Worm (Caenorhabditis elegans) whole organism, L4 larva: ENCODE data around the gene srj-40.
"Not testable (repeated sequence)": the region's sequence is repeated elsewhere in the genome, so short reads cannot be mapped to it uniquely, and the experiment has no call there.

Source experiments
- F44E2.7 ChIP-seq: fragments of 200-800 bp; sonication (Bioruptor generic); IDR thresholded peaks from 2 replicates; pipeline ENCODE4 v2.1.2; 2022; ENCODE audit warnings: missing genetic modification characterization, missing compliant biosample characterization
- T20F7.1 ChIP-seq: fragments of 200-800 bp; sonication (Bioruptor generic); optimal IDR thresholded peaks from 2 replicates; lab custom pipeline; 2018; ENCODE audit warnings: mild to moderate bottlenecking, missing genetic modification characterization, missing compliant biosample characterization
- Y5F2A.4 ChIP-seq: fragments of 200-800 bp; sonication (Bioruptor generic); optimal IDR thresholded peaks from 2 replicates; lab custom pipeline; 2018; ENCODE audit warnings: mild to moderate bottlenecking, missing genetic modification characterization, missing compliant biosample characterization
- Y75B8A.6 ChIP-seq: fragments of 200-800 bp; sonication (Bioruptor generic); IDR thresholded peaks from 2 replicates; pipeline ENCODE4 v1.3.6; 2022; ENCODE audit warnings: missing genetic modification reagents, missing genetic modification characterization, missing compliant biosample characterization
- ceh-20 ChIP-seq: fragments of 200-800 bp; sonication (Bioruptor generic); IDR thresholded peaks from 2 replicates; pipeline ENCODE4 v1.3.6; 2022; ENCODE audit warnings: missing genetic modification reagents, missing genetic modification characterization, missing compliant biosample characterization
- ceh-44 ChIP-seq: fragments of 200-800 bp; sonication (Bioruptor generic); IDR thresholded peaks from 2 replicates; pipeline ENCODE4 v1.3.6; 2022; ENCODE audit warnings: missing genetic modification reagents, missing genetic modification characterization, missing compliant biosample characterization
- ctbp-1 ChIP-seq: fragments of 200-800 bp; sonication (Bioruptor generic); IDR thresholded peaks from 2 replicates; pipeline ENCODE4 v1.3.6; 2022; ENCODE audit warnings: missing genetic modification reagents, missing genetic modification characterization, missing compliant biosample characterization
- daf-12 ChIP-seq: fragments of 150-350 bp; optimal IDR thresholded peaks from 2 replicates; lab custom pipeline; 2014; ENCODE audit warnings: missing biosample characterization, missing genetic modification reagents, missing genetic modification characterization
- dmd-6 ChIP-seq: fragments of 200-800 bp; sonication (Bioruptor generic); IDR thresholded peaks from 2 replicates; pipeline ENCODE4 v1.3.6; 2022; ENCODE audit warnings: missing genetic modification reagents, missing genetic modification characterization, missing compliant biosample characterization
- dmd-8 ChIP-seq: fragments of 200-800 bp; sonication (Bioruptor generic); IDR thresholded peaks from 2 replicates; pipeline ENCODE4 v1.3.6; 2022; ENCODE audit warnings: missing genetic modification characterization, missing compliant biosample characterization
- dmd-9 ChIP-seq: fragments of 200-800 bp; sonication (Bioruptor generic); IDR thresholded peaks from 2 replicates; pipeline ENCODE4 v1.3.6; 2022; ENCODE audit warnings: missing genetic modification reagents, missing genetic modification characterization, missing compliant biosample characterization
- gei-8 ChIP-seq: fragments of 200-800 bp; sonication (Bioruptor generic); optimal IDR thresholded peaks from 2 replicates; lab custom pipeline; 2018; ENCODE audit warnings: mild to moderate bottlenecking, missing genetic modification characterization, missing compliant biosample characterization
- lin-15B ChIP-seq: fragments of 150-350 bp; sonication (generic microtip); optimal IDR thresholded peaks from 3 replicates; lab custom pipeline; 2014; ENCODE audit warnings: missing biosample characterization, missing genetic modification characterization
- lin-29 ChIP-seq: fragments of 200-800 bp; sonication (Bioruptor generic); IDR thresholded peaks from 2 replicates; pipeline ENCODE4 v1.3.6; 2022; ENCODE audit warnings: missing genetic modification reagents, missing genetic modification characterization, missing compliant biosample characterization
- lin-38 ChIP-seq: fragments of 200-800 bp; sonication (Bioruptor generic); IDR thresholded peaks from 2 replicates; pipeline ENCODE4 v1.3.6; 2022; ENCODE audit warnings: missing genetic modification reagents, missing genetic modification characterization, missing compliant biosample characterization
- lin-39 ChIP-seq: fragments of 150-350 bp; optimal IDR thresholded peaks from 2 replicates; lab custom pipeline; 2014; ENCODE audit warnings: missing biosample characterization, missing genetic modification reagents, missing genetic modification characterization
- lsy-2 ChIP-seq, 2 experiments: fragments of 150-350 bp in 1 of 2; sonication (generic microtip) in 1 of 2; optimal IDR thresholded peaks; 2 replicates each; lab custom pipeline; 2014 to 2017; ENCODE audit warnings: missing biosample characterization in 2 of 2, missing genetic modification characterization in 2 of 2
- madf-9 ChIP-seq: fragments of 200-800 bp; sonication (Bioruptor generic); conservative IDR thresholded peaks from 2 replicates; pipeline ENCODE4 v1.3.6; 2022; ENCODE audit warnings: missing genetic modification reagents, missing genetic modification characterization, missing compliant biosample characterization
- mxl-3 ChIP-seq: fragments of 200-800 bp; sonication (Bioruptor generic); optimal IDR thresholded peaks from 2 replicates; lab custom pipeline; 2018; ENCODE audit warnings: mild to moderate bottlenecking, missing genetic modification characterization, missing compliant biosample characterization
- nhr-102 ChIP-seq: sonication (generic microtip); optimal IDR thresholded peaks from 2 replicates; lab custom pipeline; 2016; ENCODE audit warnings: mild to moderate bottlenecking, missing genetic modification characterization, moderate library complexity, missing compliant biosample characterization
- nhr-11 ChIP-seq: fragments of 150-350 bp; optimal IDR thresholded peaks from 2 replicates; lab custom pipeline; 2014; ENCODE audit warnings: missing biosample characterization, missing genetic modification characterization
- nhr-42 ChIP-seq: fragments of 200-800 bp; sonication (Bioruptor generic); IDR thresholded peaks from 2 replicates; pipeline ENCODE4 v1.3.6; 2022; ENCODE audit warnings: missing genetic modification characterization, missing compliant biosample characterization
- pha-4 ChIP-seq, 2 experiments: fragments of 150-350 bp in 1 of 2; fragments of 200-800 bp in 1 of 2; sonication (Bioruptor generic) in 1 of 2; IDR thresholded peaks in 1 of 2; optimal IDR thresholded peaks in 1 of 2; 2 replicates each; pipeline versions ENCODE4 v1.3.6 to Lab custom; 2014 to 2022; ENCODE audit warnings: missing genetic modification characterization in 2 of 2, missing genetic modification reagents in 2 of 2, missing biosample characterization in 1 of 2, missing compliant biosample characterization in 1 of 2
- php-3 ChIP-seq: fragments of 200-800 bp; sonication (Bioruptor generic); IDR thresholded peaks from 2 replicates; pipeline ENCODE4 v1.3.6; 2022; ENCODE audit warnings: missing genetic modification reagents, missing genetic modification characterization, missing compliant biosample characterization
- rbr-2 ChIP-seq: sonication (generic microtip); optimal IDR thresholded peaks from 2 replicates; lab custom pipeline; 2016; ENCODE audit warnings: missing genotype, missing genetic modification characterization, missing compliant biosample characterization
- skn-1 ChIP-seq: fragments of 150-350 bp; optimal IDR thresholded peaks from 2 replicates; lab custom pipeline; 2014; ENCODE audit warnings: missing biosample characterization, missing genetic modification characterization
- snpc-1.2 ChIP-seq: fragments of 200-800 bp; sonication (Bioruptor generic); IDR thresholded peaks from 2 replicates; pipeline ENCODE4 v1.3.6; 2022; ENCODE audit warnings: missing genetic modification reagents, missing genetic modification characterization, missing compliant biosample characterization
- spr-1 ChIP-seq: sonication (generic microtip); optimal IDR thresholded peaks from 2 replicates; lab custom pipeline; 2016; ENCODE audit warnings: mild to moderate bottlenecking, missing genetic modification characterization, missing compliant biosample characterization
- spr-3 ChIP-seq: fragments of 200-800 bp; sonication (Bioruptor generic); optimal IDR thresholded peaks from 2 replicates; lab custom pipeline; 2018; ENCODE audit warnings: mild to moderate bottlenecking, missing genetic modification characterization, missing compliant biosample characterization
- tag-97 ChIP-seq: fragments of 200-800 bp; sonication (Bioruptor generic); IDR thresholded peaks from 2 replicates; pipeline ENCODE4 v1.3.6; 2022; ENCODE audit warnings: missing genetic modification characterization, missing compliant biosample characterization
- unc-130 ChIP-seq: sonication (generic microtip); optimal IDR thresholded peaks from 2 replicates; lab custom pipeline; 2016; ENCODE audit warnings: missing genetic modification reagents, missing genetic modification characterization, missing compliant biosample characterization
- unc-39 ChIP-seq: sonication (generic microtip); optimal IDR thresholded peaks from 2 replicates; lab custom pipeline; 2017; ENCODE audit warnings: missing biosample characterization, missing genetic modification characterization
- unc-62 ChIP-seq, 3 experiments: fragments of 150-350 bp in 1 of 3; sonication (generic microtip); optimal IDR thresholded peaks in 2 of 3; peaks in 1 of 3; 1 replicate in 1 of 3; 2 replicates in 2 of 3; lab custom pipeline; 2014 to 2017; ENCODE audit warnings: missing biosample characterization in 3 of 3, missing genetic modification characterization in 3 of 3, missing genetic modification reagents in 3 of 3, missing genotype in 1 of 3
- vab-7 ChIP-seq: fragments of 200-800 bp; sonication (Bioruptor generic); IDR thresholded peaks from 2 replicates; pipeline ENCODE4 v1.3.6; 2022; ENCODE audit warnings: missing genetic modification reagents, missing genetic modification characterization, missing compliant biosample characterization

srj-40 gene

DNA sequence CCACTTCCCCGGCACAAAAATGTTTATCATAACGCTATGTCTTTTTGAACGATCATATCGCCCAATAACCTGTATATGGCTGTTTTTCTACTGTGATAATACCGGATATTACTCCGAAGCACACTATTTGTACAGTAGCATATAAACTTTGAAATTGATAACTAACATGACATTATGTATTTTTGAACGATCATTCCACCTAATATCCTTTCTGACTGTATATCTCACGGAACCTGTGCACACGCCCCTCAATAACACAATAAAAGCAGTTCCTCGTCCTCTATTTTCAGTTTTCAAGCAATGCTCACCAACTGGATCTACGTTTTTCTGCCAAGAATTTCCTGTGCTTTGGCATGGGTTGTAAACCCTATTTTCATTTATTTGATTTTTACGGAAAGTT lies at the start of gene srj-40:
Gene srj-40, plus strand, starts transcription at position 301 of the 400 bp plus-strand sequence.
- no peak for TF ChIP-seq unc-130
- TF ChIP-seq, all 104 proteins: peak for 0

DNA sequence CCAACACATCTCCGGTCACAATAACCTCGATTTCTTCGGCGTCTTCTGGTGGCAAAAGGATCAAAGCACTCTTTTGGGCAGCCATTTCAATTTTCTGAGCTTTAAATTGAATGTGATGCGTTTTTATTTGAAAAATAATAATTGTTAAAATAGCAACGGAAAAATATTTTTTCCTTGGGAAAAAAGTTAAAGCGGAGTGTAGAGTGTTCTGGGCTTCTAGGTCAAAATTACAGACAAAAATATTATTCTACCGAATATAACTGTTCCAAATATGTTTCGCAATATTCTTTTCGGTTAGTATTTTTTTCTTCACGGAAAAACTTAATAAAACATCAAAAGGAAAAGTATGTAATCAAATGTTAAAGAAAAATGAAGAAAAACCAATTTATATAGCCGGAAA lies 46.6 kb upstream of the srj-40 start, which contains the start of gene djr-1.2:
Gene djr-1.2, minus strand, starts transcription at position 101 of the 400 bp plus-strand sequence.
- TF ChIP-seq T20F7.1 (GFP tag; lab: Kevin White, UChicago) (no peak), skn-1 (tag; lab: Kevin White, UChicago) (no peak)
- TF ChIP-seq, all 104 proteins: peak for 0

DNA sequence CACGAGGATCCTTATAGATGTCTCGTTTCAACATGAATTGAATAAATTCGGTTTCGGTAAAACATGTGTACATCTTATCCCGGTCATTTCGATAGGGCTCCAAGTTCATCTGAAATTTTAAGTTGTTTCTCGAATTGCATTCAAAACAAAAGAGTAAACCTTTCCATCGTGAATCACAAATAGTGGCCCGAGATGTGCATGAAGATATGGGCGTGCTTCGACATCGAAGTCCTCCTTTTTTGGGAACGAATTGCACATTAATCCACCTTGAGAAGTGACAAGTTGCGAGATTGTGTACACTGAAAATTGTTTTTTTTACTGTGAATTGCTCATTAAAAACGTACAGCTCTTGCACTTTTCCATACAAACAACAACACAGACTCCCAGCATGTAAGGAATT lies 45.5 kb upstream of the srj-40 start:
- TF ChIP-seq dmd-8 (GFP tag; lab: Robert Waterston, UW) = no peak
- no peak for TF ChIP-seq nhr-11 (tag; lab: Kevin White, UChicago)
- peak in 1 of 2 experiments; percentile 93 for TF ChIP-seq unc-62 (GFP tag; optimal IDR thresholded peaks at IDR 0.05 in 1 of 2; lab: Kevin White, UChicago)
- TF ChIP-seq unc-62 (tag; optimal IDR thresholded peaks at IDR 0.05; lab: Kevin White, UChicago) = no peak
- no peak for TF ChIP-seq mxl-3 (GFP tag; lab: Kevin White, UChicago)
- no peak for TF ChIP-seq dmd-9 (GFP tag; lab: Robert Waterston, UW)
- no peak for TF ChIP-seq lin-15B (tag; lab: Kevin White, UChicago)

DNA sequence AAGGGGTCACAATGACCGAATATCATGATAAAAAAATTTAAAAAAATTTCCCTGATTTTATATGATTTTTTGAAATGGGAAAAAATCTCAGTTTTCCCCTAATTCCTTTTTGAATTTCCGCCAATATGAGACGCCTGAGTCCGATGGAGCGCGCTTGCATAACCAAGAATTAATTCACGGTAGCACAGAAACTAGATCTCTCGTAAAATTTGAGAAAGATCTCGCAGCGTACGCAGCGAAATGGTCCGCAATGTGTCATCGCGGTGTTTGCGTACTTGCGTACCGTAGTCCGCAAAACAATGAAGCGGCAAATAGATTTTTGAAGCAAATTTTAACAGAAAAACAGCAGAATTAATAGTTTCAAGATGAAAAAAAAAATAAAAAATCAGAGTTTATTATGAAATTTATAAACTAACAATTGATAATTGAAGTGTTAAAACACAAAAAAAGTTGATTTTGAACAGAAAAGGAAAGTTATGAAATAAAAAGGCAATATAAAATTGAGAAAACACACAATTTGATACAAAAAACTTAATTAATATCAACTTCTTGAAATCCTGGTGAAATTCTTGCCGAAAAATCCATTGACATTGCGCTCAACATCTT lies 38.0 kb upstream of the srj-40 start:
- peak; percentile 87; the same call in 1 of the 2 replicates for TF ChIP-seq ctbp-1 (GFP tag; lab: Robert Waterston, UW)
- TF ChIP-seq pha-4 (GFP tag; IDR thresholded peaks at IDR 0.05; lab: Robert Waterston, UW) = peak; percentile 61; the same call in 1 of the 2 replicates
- not testable (repeated sequence) for TF ChIP-seq pha-4 (tag; optimal IDR thresholded peaks at IDR 0.05; lab: Kevin White, UChicago)
- peak; percentile 70 for TF ChIP-seq dmd-6
- peak; percentile 40 for TF ChIP-seq rbr-2
- peak; percentile 98 for TF ChIP-seq lin-38 (GFP tag; lab: Robert Waterston, UW)
- peak in 1 of 2 experiments; percentile 0 for TF ChIP-seq lsy-2 (tag; optimal IDR thresholded peaks at IDR 0.05; lab: Kevin White, UChicago)
- TF ChIP-seq ceh-44 = peak; percentile 39; the same call in 1 of the 2 replicates
- TF ChIP-seq lin-29 (GFP tag; lab: Robert Waterston, UW) = peak; percentile 77; the same call in 1 of the 2 replicates
- TF ChIP-seq snpc-1.2 = peak; percentile 38; the same call in 1 of the 2 replicates
- peak; percentile 86 for TF ChIP-seq nhr-42
- peak; percentile 81; the same call in 1 of the 2 replicates for TF ChIP-seq ceh-20 (GFP tag; lab: Robert Waterston, UW)
- peak; percentile 63 for TF ChIP-seq vab-7 (GFP tag; lab: Robert Waterston, UW)
- peak; percentile 33; the same call in 1 of the 2 replicates for TF ChIP-seq madf-9 (GFP tag; lab: Robert Waterston, UW)
- 0 out of 2 replicates have a peak, but pooled peaks have one; percentile 39 for TF ChIP-seq dmd-9 (GFP tag; lab: Robert Waterston, UW)

DNA sequence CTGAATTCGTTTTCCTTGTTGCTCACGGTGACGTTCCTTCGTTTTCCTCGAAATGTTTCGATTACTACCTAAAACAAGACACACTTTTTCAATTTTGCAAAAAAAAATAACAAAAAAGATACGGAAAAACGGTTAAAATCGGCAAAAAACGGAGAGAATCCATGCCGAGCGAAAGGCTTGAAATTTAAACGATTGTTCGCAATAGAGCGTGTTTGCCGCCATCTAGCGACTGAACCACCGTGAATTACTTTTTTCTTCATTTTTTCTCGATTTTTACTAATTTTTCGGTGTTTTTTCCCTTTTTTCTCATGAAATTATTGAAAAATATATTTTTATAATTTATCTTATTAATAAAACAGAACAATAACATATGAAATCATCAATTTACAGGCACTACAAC lies 35.5 kb upstream of the srj-40 start:
- TF ChIP-seq lin-38 (GFP tag; lab: Robert Waterston, UW) = peak; percentile 85

DNA sequence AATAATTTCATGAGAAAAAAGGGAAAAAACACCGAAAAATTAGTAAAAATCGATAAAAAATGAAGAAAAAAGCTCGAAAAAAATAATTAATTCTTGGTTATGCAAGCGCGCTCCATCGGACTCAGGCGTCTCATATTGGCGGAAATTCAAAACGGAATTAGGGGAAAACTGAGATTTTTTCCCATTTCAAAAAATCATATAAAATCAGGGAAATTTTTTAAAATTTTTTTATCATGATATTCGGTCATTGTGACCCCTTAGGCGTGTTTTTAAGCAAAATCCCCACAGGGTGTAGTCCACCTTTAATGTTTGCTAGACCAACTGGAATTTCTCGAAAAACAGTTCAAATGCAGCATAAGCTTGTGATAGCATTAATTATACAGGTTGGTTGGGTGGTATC lies 33.8 kb upstream of the srj-40 start:
- peak; percentile 83 for TF ChIP-seq lin-38 (GFP tag; lab: Robert Waterston, UW)

DNA sequence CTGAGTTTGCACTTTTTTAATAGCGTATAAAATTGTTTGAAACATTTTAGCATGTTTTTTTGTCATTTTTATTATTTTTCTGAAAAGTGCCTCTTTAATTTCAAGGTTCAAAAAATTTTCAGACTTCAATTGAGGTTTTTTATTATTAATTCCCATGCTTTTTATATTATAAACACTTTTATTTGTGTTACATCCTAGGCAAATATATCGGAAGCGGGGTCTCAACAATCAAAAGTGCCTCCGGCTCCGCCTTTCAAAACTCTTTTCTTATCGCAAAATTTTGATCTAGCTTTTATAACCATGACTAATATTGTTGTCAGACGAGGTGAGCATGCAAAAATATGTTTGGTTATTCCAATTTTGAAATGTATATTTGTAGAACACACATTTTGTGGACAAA lies 28.2 kb upstream of the srj-40 start, which contains the start of gene otpl-2:
Gene otpl-2, plus strand, starts transcription at position 301 of the 400 bp plus-strand sequence.
- TF ChIP-seq nhr-102 (tag; lab: Kevin White, UChicago) (no peak), lin-39 (tag; lab: Kevin White, UChicago) (no peak), php-3 (GFP tag; lab: Robert Waterston, UW) (no peak), tag-97 (no peak), daf-12 (tag; lab: Kevin White, UChicago) (no peak), unc-39 (no peak), spr-3 (GFP tag; lab: Kevin White, UChicago) (no peak), gei-8 (GFP tag; lab: Kevin White, UChicago) (no peak), Y5F2A.4 (GFP tag; lab: Kevin White, UChicago) (no peak), F44E2.7 (GFP tag; lab: Robert Waterston, UW) (no peak), spr-1 (tag; lab: Kevin White, UChicago) (no peak), lin-38 (GFP tag; lab: Robert Waterston, UW) (no peak), Y75B8A.6 (no peak), madf-9 (GFP tag; lab: Robert Waterston, UW) (no peak)
